Worm (Caenorhabditis elegans) whole organism, L3 larva: ENCODE measurements around the gene W08E12.2.

Experiments
- ZK546.5 ChIP-seq: sonication (generic microtip); optimal IDR thresholded peaks from 2 replicates; lab custom pipeline; 2017; ENCODE audit warnings: missing biosample characterization, missing genetic modification characterization
- ama-1 ChIP-seq: fragments of 150-350 bp; optimal IDR thresholded peaks from 2 replicates; lab custom pipeline; 2018
- ceh-16 ChIP-seq: sonication (generic microtip); optimal IDR thresholded peaks from 2 replicates; lab custom pipeline; 2017; ENCODE audit warnings: missing biosample characterization, missing genetic modification characterization
- ceh-9 ChIP-seq: sonication (generic microtip); optimal IDR thresholded peaks from 2 replicates; lab custom pipeline; 2018; ENCODE audit warnings: missing biosample characterization, missing genetic modification characterization
- egl-27 ChIP-seq: sonication (generic microtip); optimal IDR thresholded peaks from 4 replicates; lab custom pipeline; 2017; ENCODE audit warnings: missing biosample characterization, missing genetic modification reagents, missing genetic modification characterization
- egl-5 ChIP-seq: fragments of 150-350 bp; optimal IDR thresholded peaks from 2 replicates; lab custom pipeline; 2017; ENCODE audit warnings: missing biosample characterization, missing genetic modification reagents, missing genetic modification characterization, inconsistent platforms
- elt-2 ChIP-seq: sonication (generic microtip); optimal IDR thresholded peaks from 2 replicates; lab custom pipeline; 2016; ENCODE audit warnings: missing genetic modification reagents, mild to moderate bottlenecking, missing genetic modification characterization, missing compliant biosample characterization
- elt-3 ChIP-seq, 3 experiments: fragments of 150-350 bp in 1 of 3; sonication (generic microtip) in 2 of 3; optimal IDR thresholded peaks; 2 replicates in 2 of 3; 4 replicates in 1 of 3; lab custom pipeline; 2014 to 2017; ENCODE audit warnings: missing biosample characterization in 3 of 3, missing genetic modification characterization in 3 of 3
- eor-1 ChIP-seq, 2 experiments: fragments of 150-350 bp; optimal IDR thresholded peaks; 2 replicates each; lab custom pipeline; 2014 to 2018; ENCODE audit warnings: missing biosample characterization in 2 of 2, missing genetic modification characterization in 2 of 2
- fkh-10 ChIP-seq: sonication (generic microtip); optimal IDR thresholded peaks from 2 replicates; lab custom pipeline; 2017; ENCODE audit warnings: missing biosample characterization, missing genetic modification reagents, missing genetic modification characterization
- fos-1 ChIP-seq: fragments of 150-350 bp; optimal IDR thresholded peaks from 2 replicates; lab custom pipeline; 2014; ENCODE audit warnings: missing biosample characterization, missing genetic modification characterization
- hmg-11 ChIP-seq: sonication (generic microtip); optimal IDR thresholded peaks from 2 replicates; lab custom pipeline; 2016; ENCODE audit warnings: missing genetic modification characterization, missing compliant biosample characterization
- jun-1 ChIP-seq: fragments of 150-350 bp; optimal IDR thresholded peaks from 2 replicates; lab custom pipeline; 2014; ENCODE audit warnings: missing biosample characterization, missing genetic modification reagents, missing genetic modification characterization
- lin-15B ChIP-seq: fragments of 150-350 bp; optimal IDR thresholded peaks from 2 replicates; lab custom pipeline; 2014; ENCODE audit warnings: missing biosample characterization, missing genetic modification characterization
- lin-39 ChIP-seq: fragments of 150-350 bp; optimal IDR thresholded peaks from 2 replicates; lab custom pipeline; 2018; ENCODE audit warnings: missing biosample characterization, missing genetic modification reagents, missing genetic modification characterization
- mdl-1 ChIP-seq: fragments of 150-350 bp; optimal IDR thresholded peaks from 2 replicates; lab custom pipeline; 2014; ENCODE audit warnings: missing biosample characterization, missing genetic modification characterization
- nfya-1 ChIP-seq: sonication (generic microtip); optimal IDR thresholded peaks from 2 replicates; lab custom pipeline; 2017; ENCODE audit warnings: missing genetic modification characterization, mild to moderate bottlenecking, missing compliant biosample characterization, antibody characterized with exemption, moderate library complexity; ENCODE audit not compliant: insufficient read depth
- nhr-11 ChIP-seq: fragments of 150-350 bp; optimal IDR thresholded peaks from 2 replicates; lab custom pipeline; 2014; ENCODE audit warnings: missing biosample characterization, missing genetic modification characterization
- nhr-23 ChIP-seq: fragments of 150-350 bp; optimal IDR thresholded peaks from 2 replicates; lab custom pipeline; 2014; ENCODE audit warnings: missing biosample characterization, missing genetic modification reagents, missing genetic modification characterization
- nhr-237 ChIP-seq: fragments of 150-350 bp; optimal IDR thresholded peaks from 2 replicates; lab custom pipeline; 2014; ENCODE audit warnings: missing biosample characterization, missing genetic modification characterization
- nhr-25 ChIP-seq: sonication (generic microtip); optimal IDR thresholded peaks from 2 replicates; lab custom pipeline; 2017; ENCODE audit warnings: missing biosample characterization, missing genetic modification characterization
- nhr-28 ChIP-seq: fragments of 150-350 bp; optimal IDR thresholded peaks from 2 replicates; lab custom pipeline; 2014; ENCODE audit warnings: missing biosample characterization, missing genetic modification characterization
- nhr-67 ChIP-seq: fragments of 150-350 bp; optimal IDR thresholded peaks from 2 replicates; lab custom pipeline; 2014; ENCODE audit warnings: missing biosample characterization, missing genetic modification characterization
- nhr-77 ChIP-seq: fragments of 150-350 bp; optimal IDR thresholded peaks from 2 replicates; lab custom pipeline; 2014; ENCODE audit warnings: missing biosample characterization, missing genetic modification characterization
- pha-4 ChIP-seq: fragments of 150-350 bp; optimal IDR thresholded peaks from 2 replicates; lab custom pipeline; 2014; ENCODE audit warnings: missing biosample characterization, missing genetic modification reagents, missing genetic modification characterization
- pqm-1 ChIP-seq: fragments of 150-350 bp; optimal IDR thresholded peaks from 2 replicates; lab custom pipeline; 2017; ENCODE audit warnings: missing biosample characterization, missing genetic modification characterization, inconsistent platforms
- skn-1 ChIP-seq: fragments of 150-350 bp; optimal IDR thresholded peaks from 2 replicates; lab custom pipeline; 2014; ENCODE audit warnings: missing biosample characterization, missing genetic modification characterization
- snpc-4 ChIP-seq: fragments of 150-350 bp; optimal IDR thresholded peaks from 2 replicates; lab custom pipeline; 2014; ENCODE audit warnings: missing biosample characterization, missing genetic modification characterization
- unc-39 ChIP-seq: sonication (generic microtip); optimal IDR thresholded peaks from 4 replicates; lab custom pipeline; 2017; ENCODE audit warnings: missing biosample characterization, missing genetic modification characterization
- unc-62 ChIP-seq: fragments of 150-350 bp; sonication (generic microtip); optimal IDR thresholded peaks from 4 replicates; lab custom pipeline; 2014; ENCODE audit warnings: missing biosample characterization, missing genetic modification reagents, missing genetic modification characterization

Gene W08E12.2

ce11 chrIV:3345484-3345883 lies 39.8 kb downstream of the W08E12.2 start:
- no peak for TF ChIP-seq skn-1 (tag; lab: Kevin White, UChicago)
- no peak for TF ChIP-seq nhr-67 (tag; lab: Kevin White, UChicago)
- no peak for TF ChIP-seq elt-2 (tag; lab: Kevin White, UChicago)
- TF ChIP-seq, all 47 proteins: peak for 0

DNA sequence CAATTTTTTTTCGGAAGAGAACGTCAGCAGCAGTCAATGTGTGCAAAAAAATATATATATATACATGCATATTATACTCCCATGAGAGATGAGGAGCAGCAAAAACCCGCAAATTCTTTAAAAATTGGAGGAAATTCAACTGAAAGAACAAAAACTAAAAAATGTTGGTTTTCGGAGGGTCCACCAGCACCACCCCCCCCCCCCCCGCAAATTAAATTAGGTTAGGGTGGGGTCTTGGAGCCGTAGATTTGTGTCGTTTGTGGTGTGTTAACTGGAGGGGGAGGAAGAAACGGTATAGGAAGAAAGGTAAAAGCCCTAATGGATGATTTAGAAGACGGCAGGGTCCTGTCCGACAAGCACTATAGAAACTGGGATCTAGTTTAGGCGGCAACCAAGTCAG lies 42.7 kb downstream of the W08E12.2 start:
- no peak for TF ChIP-seq egl-27 (tag; lab: Kevin White, UChicago)
- TF ChIP-seq snpc-4 (tag; lab: Kevin White, UChicago): no peak
- TF ChIP-seq ama-1 (lab: Kevin White, UChicago): no peak
- TF ChIP-seq lin-39 (tag; lab: Kevin White, UChicago): no peak
- no peak for TF ChIP-seq nhr-67 (tag; lab: Kevin White, UChicago)
- TF ChIP-seq pha-4 (tag; lab: Kevin White, UChicago): no peak
- no peak for TF ChIP-seq nhr-237 (tag; lab: Kevin White, UChicago)
- TF ChIP-seq lin-15B (tag; lab: Kevin White, UChicago): no peak
- no peak for TF ChIP-seq pqm-1 (tag; lab: Kevin White, UChicago)
- TF ChIP-seq fos-1 (tag; lab: Kevin White, UChicago): no peak
- TF ChIP-seq ceh-16 (tag; lab: Kevin White, UChicago): no peak
- no peak for TF ChIP-seq mdl-1 (tag; lab: Kevin White, UChicago)
- TF ChIP-seq egl-5 (tag; lab: Kevin White, UChicago): no peak
- no peak for TF ChIP-seq nhr-23
- TF ChIP-seq nhr-25 (tag; lab: Kevin White, UChicago): no peak
- no peak for TF ChIP-seq fkh-10 (GFP tag; lab: Kevin White, UChicago)
- TF ChIP-seq ceh-9 (tag; lab: Kevin White, UChicago): no peak
- TF ChIP-seq nhr-11: no peak

DNA sequence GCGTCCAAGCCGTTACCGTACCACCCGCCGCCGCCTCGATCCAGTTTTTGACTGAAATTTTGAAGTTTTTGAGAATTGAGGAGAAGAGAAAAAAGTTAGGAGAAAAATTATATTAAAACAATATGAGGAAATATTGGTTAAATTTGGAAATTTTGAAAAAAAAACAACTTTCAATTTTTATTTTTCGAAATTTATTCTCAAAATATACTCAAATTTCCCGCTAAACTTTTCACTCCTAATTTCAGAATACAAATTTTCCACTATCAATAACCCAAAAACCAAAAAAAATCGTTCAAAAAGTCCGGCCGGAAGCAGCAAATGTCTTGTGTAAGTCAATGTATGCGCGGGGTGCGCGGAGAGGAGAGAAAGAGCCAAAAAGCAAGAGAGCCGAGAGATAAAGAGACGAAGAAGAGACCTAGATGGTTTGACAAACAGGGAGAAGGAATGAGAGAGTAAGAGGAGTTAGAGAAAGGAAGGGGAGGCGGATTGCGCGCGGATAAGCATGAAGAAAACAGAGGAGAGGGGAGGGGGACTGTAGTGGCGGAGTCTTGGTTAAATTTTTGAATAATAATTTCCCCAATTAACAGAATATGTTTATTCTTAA lies 44.4 kb downstream of the W08E12.2 start, which contains the start of gene elks-1:
Gene elks-1, minus strand, starts transcription at position 51 of the 604 bp plus-strand sequence.
- TF ChIP-seq elt-3 (tag; optimal IDR thresholded peaks at IDR 0.05; lab: Kevin White, UChicago) (no peak), hmg-11 (tag; lab: Kevin White, UChicago) (peak; percentile 37), lin-39 (tag; lab: Kevin White, UChicago) (peak; percentile 0), pqm-1 (tag; lab: Kevin White, UChicago) (no peak), unc-62 (GFP tag; lab: Kevin White, UChicago) (no peak), nfya-1 (peak; percentile 48)

DNA sequence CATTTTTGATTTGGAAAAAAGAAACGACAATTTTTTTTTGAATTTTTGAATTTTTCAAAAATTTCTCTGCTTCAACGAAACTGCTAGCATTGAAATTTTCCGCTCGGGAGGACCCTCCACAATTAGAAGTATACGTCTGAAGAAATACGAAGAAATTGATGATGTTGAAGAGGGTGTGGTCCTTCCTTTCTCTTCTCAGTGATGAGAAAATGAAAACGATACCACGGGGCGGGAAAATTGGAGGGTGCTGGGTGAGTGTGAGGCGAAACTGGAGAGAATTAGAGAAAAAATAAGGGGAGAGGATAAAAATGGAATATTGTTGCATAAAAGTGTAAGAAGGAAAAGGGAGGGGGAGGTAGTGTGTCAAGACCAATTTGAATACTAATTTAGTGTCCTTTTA lies 46.3 kb downstream of the W08E12.2 start:
- TF ChIP-seq unc-39 (tag; lab: Kevin White, UChicago): no peak
- TF ChIP-seq jun-1 (tag; lab: Kevin White, UChicago): no peak
- TF ChIP-seq nfya-1: peak; percentile 0

DNA sequence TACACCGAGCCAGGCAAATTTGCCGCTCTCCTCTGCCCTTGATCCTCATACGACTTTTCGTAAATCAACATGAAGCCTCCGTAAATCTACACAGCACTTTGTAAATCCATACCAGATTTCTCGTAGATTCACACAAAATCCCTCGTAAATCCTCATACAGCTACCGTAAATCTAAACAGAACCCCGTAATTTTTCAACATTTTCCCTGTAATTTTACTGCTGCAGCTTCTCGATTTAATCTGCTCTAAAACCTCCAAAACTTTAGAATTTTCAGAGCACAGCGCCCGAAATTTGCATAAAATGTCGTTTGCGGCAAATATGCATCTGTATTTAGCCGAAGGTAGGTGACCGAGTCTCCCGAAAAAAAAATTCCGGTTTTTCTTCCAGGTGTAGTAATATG lies 49.1 kb downstream of the W08E12.2 start, which contains the start of gene F42A6.1:
Gene F42A6.1, plus strand, starts transcription at position 301 of the 400 bp plus-strand sequence.
- TF ChIP-seq unc-39 (tag; lab: Kevin White, UChicago) (no peak), lin-39 (tag; lab: Kevin White, UChicago) (no peak), nhr-28 (no peak), pqm-1 (tag; lab: Kevin White, UChicago) (no peak), nhr-77 (no peak), mdl-1 (tag; lab: Kevin White, UChicago) (no peak), fkh-10 (GFP tag; lab: Kevin White, UChicago) (no peak), egl-5 (tag; lab: Kevin White, UChicago) (no peak), snpc-4 (tag; lab: Kevin White, UChicago) (no peak), ceh-9 (tag; lab: Kevin White, UChicago) (no peak), ZK546.5 (tag; lab: Kevin White, UChicago) (no peak), nhr-25 (tag; lab: Kevin White, UChicago) (no peak), eor-1 (tag; optimal IDR thresholded peaks at IDR 0.05; lab: Kevin White, UChicago) (no peak), elt-2 (tag; lab: Kevin White, UChicago) (no peak)
